Worm (Caenorhabditis elegans) whole organism, L2 larva: ENCODE results near the gene H09F14.1.

ENCODE experiments used
- F13H6.1 ChIP-seq: sonication (generic microtip); optimal IDR thresholded peaks from 2 replicates; lab custom pipeline; 2016; ENCODE audit warnings: missing genetic modification characterization, missing compliant biosample characterization
- Y55F3AM.14 ChIP-seq: fragments of 200-800 bp; sonication (Bioruptor generic); optimal IDR thresholded peaks from 2 replicates; lab custom pipeline; 2018; ENCODE audit warnings: mild to moderate bottlenecking, missing genetic modification characterization, missing compliant biosample characterization
- alr-1 ChIP-seq: fragments of 150-350 bp; optimal IDR thresholded peaks from 2 replicates; lab custom pipeline; 2014; ENCODE audit warnings: missing biosample characterization, missing genetic modification characterization
- aly-2 ChIP-seq: fragments of 150-350 bp; optimal IDR thresholded peaks from 2 replicates; lab custom pipeline; 2014; ENCODE audit warnings: missing biosample characterization, missing genetic modification characterization
- ama-1 ChIP-seq: fragments of 150-350 bp; optimal IDR thresholded peaks from 2 replicates; lab custom pipeline; 2018; ENCODE audit warnings: inconsistent platforms
- blmp-1 ChIP-seq: sonication (generic microtip); optimal IDR thresholded peaks from 2 replicates; lab custom pipeline; 2017; ENCODE audit warnings: missing genetic modification characterization, mild to moderate bottlenecking, missing compliant biosample characterization, antibody characterized with exemption, moderate library complexity; ENCODE audit not compliant: insufficient read depth
- ceh-16 ChIP-seq: fragments of 150-350 bp; optimal IDR thresholded peaks from 2 replicates; lab custom pipeline; 2014; ENCODE audit warnings: missing biosample characterization, missing genetic modification characterization
- ceh-82 ChIP-seq: fragments of 150-350 bp; optimal IDR thresholded peaks from 2 replicates; lab custom pipeline; 2014; ENCODE audit warnings: missing biosample characterization, missing genetic modification characterization
- crh-2 ChIP-seq: sonication (generic microtip); optimal IDR thresholded peaks from 2 replicates; lab custom pipeline; 2017; ENCODE audit warnings: missing biosample characterization, missing genetic modification characterization
- egl-27 ChIP-seq: sonication (generic microtip); optimal IDR thresholded peaks from 3 replicates; lab custom pipeline; 2017; ENCODE audit warnings: missing biosample characterization, missing genetic modification reagents, missing genetic modification characterization
- elt-1 ChIP-seq: fragments of 150-350 bp; optimal IDR thresholded peaks from 2 replicates; lab custom pipeline; 2014; ENCODE audit warnings: missing biosample characterization, missing genetic modification characterization
- elt-3 ChIP-seq: sonication (generic microtip); optimal IDR thresholded peaks from 2 replicates; lab custom pipeline; 2017; ENCODE audit warnings: missing biosample characterization, missing genetic modification characterization
- fos-1 ChIP-seq: fragments of 150-350 bp; optimal IDR thresholded peaks from 2 replicates; lab custom pipeline; 2014; ENCODE audit warnings: missing biosample characterization, missing genetic modification characterization
- lin-11 ChIP-seq: fragments of 150-350 bp; sonication (generic microtip); optimal IDR thresholded peaks from 2 replicates; lab custom pipeline; 2014; ENCODE audit warnings: missing biosample characterization, missing genetic modification characterization, inconsistent platforms, mixed read lengths
- lsy-2 ChIP-seq, 2 experiments: fragments of 150-350 bp in 1 of 2; sonication (generic microtip) in 1 of 2; optimal IDR thresholded peaks; 2 replicates each; lab custom pipeline; 2014 to 2017; ENCODE audit warnings: missing biosample characterization in 2 of 2, missing genetic modification characterization in 2 of 2
- mab-5 ChIP-seq: fragments of 150-350 bp; optimal IDR thresholded peaks from 2 replicates; lab custom pipeline; 2014; ENCODE audit warnings: missing biosample characterization, missing genetic modification characterization
- mbf-1 ChIP-seq: sonication (generic microtip); optimal IDR thresholded peaks from 2 replicates; lab custom pipeline; 2017; ENCODE audit warnings: missing biosample characterization, missing genetic modification characterization
- nhr-11 ChIP-seq: fragments of 150-350 bp; optimal IDR thresholded peaks from 2 replicates; lab custom pipeline; 2014; ENCODE audit warnings: missing biosample characterization, missing genetic modification characterization
- nhr-12 ChIP-seq: fragments of 150-350 bp; optimal IDR thresholded peaks from 2 replicates; lab custom pipeline; 2014; ENCODE audit warnings: missing biosample characterization, missing genetic modification characterization
- nhr-129 ChIP-seq: fragments of 150-350 bp; optimal IDR thresholded peaks from 2 replicates; lab custom pipeline; 2014; ENCODE audit warnings: missing biosample characterization, missing genetic modification characterization
- nhr-21 ChIP-seq: fragments of 150-350 bp; optimal IDR thresholded peaks from 2 replicates; lab custom pipeline; 2014; ENCODE audit warnings: missing biosample characterization, missing genetic modification characterization
- nhr-237 ChIP-seq: fragments of 150-350 bp; optimal IDR thresholded peaks from 2 replicates; lab custom pipeline; 2014; ENCODE audit warnings: missing biosample characterization, missing genetic modification characterization
- nhr-25 ChIP-seq: fragments of 150-350 bp; sonication (generic microtip); optimal IDR thresholded peaks from 3 replicates; lab custom pipeline; 2014; ENCODE audit warnings: missing biosample characterization, missing genetic modification characterization
- nhr-77 ChIP-seq: fragments of 150-350 bp; optimal IDR thresholded peaks from 2 replicates; lab custom pipeline; 2014; ENCODE audit warnings: missing biosample characterization, missing genetic modification characterization
- sem-4 ChIP-seq: fragments of 150-350 bp; optimal IDR thresholded peaks from 2 replicates; lab custom pipeline; 2014; ENCODE audit warnings: missing biosample characterization, missing genetic modification reagents, missing genetic modification characterization
- skn-1 ChIP-seq: sonication (generic microtip); optimal IDR thresholded peaks from 2 replicates; lab custom pipeline; 2017; ENCODE audit warnings: missing biosample characterization, missing genetic modification characterization
- snpc-4 ChIP-seq: fragments of 150-350 bp; optimal IDR thresholded peaks from 2 replicates; lab custom pipeline; 2014; ENCODE audit warnings: missing biosample characterization, missing genetic modification characterization
- unc-39 ChIP-seq: fragments of 150-350 bp; optimal IDR thresholded peaks from 2 replicates; lab custom pipeline; 2014; ENCODE audit warnings: missing biosample characterization, missing genetic modification characterization
- ztf-1 ChIP-seq: fragments of 200-800 bp; sonication (Bioruptor generic); conservative IDR thresholded peaks from 2 replicates; pipeline ENCODE4 v1.3.6; 2022; ENCODE audit warnings: missing genetic modification characterization, missing compliant biosample characterization
- ztf-11 ChIP-seq: sonication (generic microtip); optimal IDR thresholded peaks from 2 replicates; lab custom pipeline; 2017; ENCODE audit warnings: missing biosample characterization, missing genetic modification characterization

Gene H09F14.1

DNA sequence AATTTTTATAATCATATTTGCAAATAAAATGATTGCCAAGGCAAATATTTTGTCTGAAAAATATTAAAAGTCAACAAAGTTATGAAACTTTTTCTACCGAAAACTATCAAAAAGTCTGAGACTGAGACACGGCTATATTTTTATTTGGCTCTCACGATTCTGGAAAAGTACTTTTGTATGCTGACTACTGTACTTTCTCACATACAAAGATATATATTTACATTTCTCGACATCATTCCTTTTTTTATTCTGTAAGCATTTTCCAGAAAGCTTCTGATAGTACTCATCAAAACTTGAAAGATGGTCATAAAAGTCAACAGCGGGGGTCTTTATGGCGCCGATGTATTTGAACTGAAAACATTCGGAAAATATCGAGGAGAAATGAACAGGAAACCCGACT, 32.8 kb upstream of the H09F14.1 start, which contains the start of gene aqp-6:
Gene aqp-6 (plus strand): TSS at position 301 of the 400 bp plus-strand sequence.
- no peak for TF ChIP-seq elt-3 (tag; lab: Kevin White, UChicago)
- no peak for TF ChIP-seq mab-5 (tag; lab: Kevin White, UChicago)
- no peak for TF ChIP-seq skn-1 (tag; lab: Kevin White, UChicago)
- TF ChIP-seq lin-11 (tag; lab: Kevin White, UChicago): no peak
- TF ChIP-seq aly-2 (tag; lab: Kevin White, UChicago): no peak
- TF ChIP-seq ceh-82 (tag; lab: Kevin White, UChicago): no peak
- no peak for TF ChIP-seq alr-1 (tag; lab: Kevin White, UChicago)
- no peak for TF ChIP-seq unc-39 (tag; lab: Kevin White, UChicago)
- TF ChIP-seq nhr-21 (tag; lab: Kevin White, UChicago): no peak
- TF ChIP-seq nhr-77 (tag; lab: Kevin White, UChicago): no peak
- no peak for TF ChIP-seq lsy-2 (tag; optimal IDR thresholded peaks at IDR 0.05; lab: Kevin White, UChicago)
- no peak for TF ChIP-seq ama-1 (lab: Kevin White, UChicago)
- TF ChIP-seq ztf-11 (tag; lab: Kevin White, UChicago): no peak
- no peak for TF ChIP-seq Y55F3AM.14 (GFP tag; lab: Kevin White, UChicago)
- TF ChIP-seq nhr-12 (tag; lab: Kevin White, UChicago): no peak
- no peak for TF ChIP-seq nhr-11 (tag; lab: Kevin White, UChicago)
- no peak for TF ChIP-seq elt-1 (tag; lab: Kevin White, UChicago)

DNA sequence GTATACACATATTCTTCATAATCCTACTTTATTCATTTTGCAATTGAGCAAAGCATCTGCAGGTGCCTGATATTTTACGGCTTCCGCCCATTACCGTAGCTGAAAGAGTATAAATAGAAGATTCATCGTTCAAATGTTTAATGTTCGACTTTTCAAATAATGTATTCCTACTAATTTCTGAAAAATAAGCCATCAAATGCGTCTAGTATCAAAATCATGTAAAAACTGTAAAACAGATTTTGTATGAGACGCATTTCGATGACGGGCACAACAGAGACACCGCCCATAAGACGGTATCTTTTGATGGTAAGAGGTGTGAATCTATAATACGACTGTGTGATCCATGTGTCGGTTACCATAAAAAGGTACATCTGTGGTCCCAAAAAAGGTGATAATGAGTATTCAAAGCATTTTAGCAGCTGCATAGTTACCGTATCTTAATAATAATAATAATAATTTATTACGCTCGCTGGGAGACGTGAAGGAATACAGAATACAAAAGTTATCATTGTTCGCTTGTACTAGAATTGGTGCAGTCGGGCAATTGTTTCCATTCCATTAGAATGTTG, 31.7 kb upstream of the H09F14.1 start, which contains the start of the genes C32C4.3 and C32C4.16:
Gene C32C4.3 (minus strand): TSS at position 101 of the 569 bp plus-strand sequence.
Gene C32C4.16 (plus strand): TSS at position 519 of the 569 bp plus-strand sequence.
- no peak for TF ChIP-seq ceh-16
- no peak for TF ChIP-seq snpc-4
- TF ChIP-seq fos-1 (tag; lab: Kevin White, UChicago): no peak
- no peak for TF ChIP-seq ztf-1 (GFP tag; lab: Robert Waterston, UW)
- TF ChIP-seq ztf-11 (tag; lab: Kevin White, UChicago): no peak
- TF ChIP-seq Y55F3AM.14 (GFP tag; lab: Kevin White, UChicago): no peak
- no peak for TF ChIP-seq nhr-129 (tag; lab: Kevin White, UChicago)
- TF ChIP-seq nhr-11 (tag; lab: Kevin White, UChicago): no peak
- no peak for TF ChIP-seq elt-3 (tag; lab: Kevin White, UChicago)
- TF ChIP-seq ama-1 (lab: Kevin White, UChicago): no peak
- no peak for TF ChIP-seq blmp-1 (tag; lab: Kevin White, UChicago)
- TF ChIP-seq nhr-77 (tag; lab: Kevin White, UChicago): no peak
- no peak for TF ChIP-seq sem-4
- TF ChIP-seq egl-27: no peak
- no peak for TF ChIP-seq aly-2 (tag; lab: Kevin White, UChicago)
- no peak for TF ChIP-seq lin-11 (tag; lab: Kevin White, UChicago)
- no peak for TF ChIP-seq nhr-25 (tag; lab: Kevin White, UChicago)
- TF ChIP-seq F13H6.1: no peak
- TF ChIP-seq, all 48 proteins: peak for 0

DNA sequence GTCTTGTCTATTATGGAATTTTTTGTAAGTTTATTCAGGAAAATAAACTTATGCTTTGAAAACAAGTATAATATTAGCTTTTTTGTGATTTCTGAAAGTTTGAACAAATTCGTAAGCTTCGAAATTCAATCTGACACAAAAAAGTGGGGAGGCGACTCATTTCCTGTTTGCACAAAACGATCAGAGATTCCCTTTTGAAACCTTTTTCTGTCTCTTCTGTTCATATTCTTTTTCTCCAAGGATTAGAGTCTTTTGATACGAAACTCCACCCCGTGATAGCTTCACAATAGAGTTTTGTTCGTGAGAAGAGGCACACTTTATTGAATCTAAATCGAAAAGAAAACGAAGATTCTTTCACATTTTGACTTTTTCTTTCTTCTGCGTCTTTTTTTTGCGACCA, 25.6 kb upstream of the H09F14.1 start:
- TF ChIP-seq ceh-82 (tag; lab: Kevin White, UChicago): no peak
- TF ChIP-seq nhr-21 (tag; lab: Kevin White, UChicago): no peak
- TF ChIP-seq alr-1 (tag; lab: Kevin White, UChicago): no peak
- no peak for TF ChIP-seq nhr-12 (tag; lab: Kevin White, UChicago)
- no peak for TF ChIP-seq nhr-237 (tag; lab: Kevin White, UChicago)
- TF ChIP-seq snpc-4: no peak
- TF ChIP-seq mbf-1 (tag; lab: Kevin White, UChicago): no peak

DNA sequence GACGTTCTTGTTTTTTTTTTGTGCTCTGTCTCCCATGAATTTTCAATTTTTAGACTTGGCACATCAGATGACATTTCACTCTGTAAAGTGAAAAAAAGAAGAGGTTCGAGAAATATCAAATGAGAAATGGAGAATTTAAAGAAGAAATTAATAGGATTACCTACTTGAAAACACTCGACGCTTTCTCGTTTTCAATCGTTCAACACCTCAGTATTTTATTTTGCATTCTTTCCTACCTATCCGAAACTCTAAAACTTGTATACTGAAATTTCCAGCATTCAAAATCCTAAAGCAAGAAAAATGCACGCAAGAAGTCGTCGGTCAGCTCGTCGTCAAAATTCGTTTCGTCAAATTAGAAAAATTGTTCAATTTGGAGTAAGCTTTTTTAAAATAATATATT, 20.3 kb upstream of the H09F14.1 start, which contains the start of gene kvs-2:
Gene kvs-2 (plus strand): TSS at position 301 of the 400 bp plus-strand sequence.
- TF ChIP-seq elt-3 (tag; lab: Kevin White, UChicago): no peak
- TF ChIP-seq skn-1 (tag; lab: Kevin White, UChicago): no peak
- no peak for TF ChIP-seq ceh-16
- TF ChIP-seq crh-2 (tag; lab: Kevin White, UChicago): no peak
- no peak for TF ChIP-seq mbf-1 (tag; lab: Kevin White, UChicago)

DNA sequence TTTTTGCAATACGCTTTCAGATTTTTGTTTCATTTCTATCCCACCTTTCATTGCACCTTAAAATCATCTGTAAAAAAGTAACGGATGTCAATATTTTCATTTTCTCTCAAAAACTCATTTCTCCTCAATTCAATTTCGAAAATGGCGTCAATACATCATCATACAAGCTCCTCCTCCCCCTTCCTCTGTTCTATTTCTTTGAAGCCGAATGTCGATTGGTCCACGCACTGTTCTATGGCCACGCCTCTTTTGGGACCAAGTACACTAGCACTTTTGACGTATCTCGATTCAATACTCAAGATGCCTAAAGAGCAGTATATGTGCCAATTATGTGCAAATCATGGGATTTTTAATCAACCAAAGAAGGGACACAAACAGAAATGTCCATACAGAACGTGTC, 17.4 kb upstream of the H09F14.1 start, which contains the start of gene mab-23:
Gene mab-23 (plus strand): TSS at position 301 of the 400 bp plus-strand sequence.
- TF ChIP-seq ama-1 (lab: Kevin White, UChicago): no peak
- TF ChIP-seq, all 48 proteins: peak for 0
